Worm (Caenorhabditis elegans) whole organism, midembryonic: ENCODE data around the gene H27A22.1.

ENCODE experiments used
- T22C8.4 ChIP-seq: fragments of 200-800 bp; sonication (Bioruptor generic); IDR thresholded peaks from 2 replicates; pipeline ENCODE4 v1.3.6; 2022; ENCODE audit warnings: missing genetic modification characterization, missing compliant biosample characterization
- cog-1 ChIP-seq: sonication (generic microtip); optimal IDR thresholded peaks from 2 replicates; lab custom pipeline; 2016; ENCODE audit warnings: missing genetic modification characterization, missing compliant biosample characterization
- flt-1 ChIP-seq: fragments of 200-800 bp; sonication (Bioruptor generic); IDR thresholded peaks from 2 replicates; pipeline ENCODE4 v1.3.6; 2022; ENCODE audit warnings: missing genetic modification characterization, missing compliant biosample characterization
- klf-2 ChIP-seq: fragments of 200-800 bp; sonication (Bioruptor generic); conservative IDR thresholded peaks from 2 replicates; pipeline ENCODE4 v1.3.6; 2022; ENCODE audit warnings: missing genetic modification reagents, missing genetic modification characterization, missing compliant biosample characterization
- med-1 ChIP-seq: sonication (generic microtip); optimal IDR thresholded peaks from 2 replicates; lab custom pipeline; 2017; ENCODE audit warnings: missing genetic modification characterization, mild to moderate bottlenecking, missing compliant biosample characterization, antibody characterized with exemption, missing genetic modification reagents; ENCODE audit not compliant: insufficient read depth
- ref-1 ChIP-seq: fragments of 200-800 bp; sonication (Bioruptor generic); conservative IDR thresholded peaks from 2 replicates; pipeline ENCODE4 v1.3.6; 2022; ENCODE audit warnings: missing genetic modification reagents, missing genetic modification characterization, missing compliant biosample characterization
- tab-1 ChIP-seq: fragments of 200-800 bp; sonication (Bioruptor generic); IDR thresholded peaks from 2 replicates; pipeline ENCODE4 v1.3.6; 2022; ENCODE audit warnings: missing genetic modification characterization, missing compliant biosample characterization
- ztf-23 ChIP-seq: fragments of 200-800 bp; sonication (Bioruptor generic); IDR thresholded peaks from 2 replicates; pipeline ENCODE4 v1.3.6; 2022; ENCODE audit warnings: missing genetic modification reagents, missing genetic modification characterization, missing compliant biosample characterization
- ztf-29 ChIP-seq: fragments of 200-800 bp; sonication (Bioruptor generic); IDR thresholded peaks from 2 replicates; pipeline ENCODE4 v1.3.6; 2022; ENCODE audit warnings: missing genetic modification reagents, missing genetic modification characterization, missing compliant biosample characterization

The H27A22.1 gene

DNA sequence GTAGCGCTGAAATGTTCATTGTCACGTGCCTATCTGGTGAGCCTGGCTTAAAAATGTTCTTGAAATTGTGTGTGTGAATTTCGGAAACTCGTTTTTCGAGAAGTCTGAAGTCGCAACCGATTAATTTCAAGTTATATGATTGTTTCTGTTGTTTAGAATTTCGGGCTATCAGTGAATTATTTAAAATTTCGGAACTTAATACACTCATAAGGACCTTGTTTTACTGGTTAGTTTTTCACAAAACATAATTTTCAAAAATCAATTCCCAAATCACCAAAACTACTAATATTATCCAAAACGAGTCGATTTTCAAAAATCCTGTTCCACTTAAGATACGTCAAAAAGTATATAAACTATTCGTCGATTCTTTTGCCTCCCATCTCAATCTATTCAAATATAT lies 28.1 kb downstream of the H27A22.1 start:
- TF ChIP-seq med-1 (GFP tag; lab: Kevin White, UChicago) (no peak), cog-1 (tag; lab: Kevin White, UChicago) (no peak), ref-1 (GFP tag; lab: Robert Waterston, UW) (no peak), flt-1 (GFP tag; lab: Robert Waterston, UW) (no peak), ztf-23 (GFP tag; lab: Robert Waterston, UW) (no peak), tab-1 (GFP tag; lab: Robert Waterston, UW) (no peak), T22C8.4 (GFP tag; lab: Robert Waterston, UW) (no peak), klf-2 (GFP tag; lab: Robert Waterston, UW) (no peak), ztf-29 (GFP tag; lab: Robert Waterston, UW) (no peak)

ce11 chrV:10632758-10633157 lies 30.4 kb downstream of the H27A22.1 start, which contains the start of gene mab-23:
TSS of gene mab-23 (plus strand) at chrV:10633058.
- no peak for TF ChIP-seq klf-2 (GFP tag; lab: Robert Waterston, UW)
- no peak for TF ChIP-seq med-1 (GFP tag; lab: Kevin White, UChicago)
- no peak for TF ChIP-seq T22C8.4 (GFP tag; lab: Robert Waterston, UW)
- no peak for TF ChIP-seq ztf-23 (GFP tag; lab: Robert Waterston, UW)
- no peak for TF ChIP-seq ztf-29 (GFP tag; lab: Robert Waterston, UW)
- TF ChIP-seq ref-1 (GFP tag; lab: Robert Waterston, UW): no peak
- TF ChIP-seq flt-1 (GFP tag; lab: Robert Waterston, UW): no peak
- TF ChIP-seq tab-1 (GFP tag; lab: Robert Waterston, UW): no peak
- no peak for TF ChIP-seq cog-1 (tag; lab: Kevin White, UChicago)

ce11 chrV:10635722-10636121 lies 33.4 kb downstream of the H27A22.1 start, which contains the start of gene kvs-2:
TSS of gene kvs-2 (plus strand) at chrV:10636022.
- no peak for TF ChIP-seq T22C8.4 (GFP tag; lab: Robert Waterston, UW)
- no peak for TF ChIP-seq tab-1 (GFP tag; lab: Robert Waterston, UW)
- no peak for TF ChIP-seq cog-1 (tag; lab: Kevin White, UChicago)
- TF ChIP-seq klf-2 (GFP tag; lab: Robert Waterston, UW): no peak
- no peak for TF ChIP-seq ztf-23 (GFP tag; lab: Robert Waterston, UW)
- no peak for TF ChIP-seq ref-1 (GFP tag; lab: Robert Waterston, UW)
- no peak for TF ChIP-seq ztf-29 (GFP tag; lab: Robert Waterston, UW)
- no peak for TF ChIP-seq flt-1 (GFP tag; lab: Robert Waterston, UW)
- no peak for TF ChIP-seq med-1 (GFP tag; lab: Kevin White, UChicago)

DNA sequence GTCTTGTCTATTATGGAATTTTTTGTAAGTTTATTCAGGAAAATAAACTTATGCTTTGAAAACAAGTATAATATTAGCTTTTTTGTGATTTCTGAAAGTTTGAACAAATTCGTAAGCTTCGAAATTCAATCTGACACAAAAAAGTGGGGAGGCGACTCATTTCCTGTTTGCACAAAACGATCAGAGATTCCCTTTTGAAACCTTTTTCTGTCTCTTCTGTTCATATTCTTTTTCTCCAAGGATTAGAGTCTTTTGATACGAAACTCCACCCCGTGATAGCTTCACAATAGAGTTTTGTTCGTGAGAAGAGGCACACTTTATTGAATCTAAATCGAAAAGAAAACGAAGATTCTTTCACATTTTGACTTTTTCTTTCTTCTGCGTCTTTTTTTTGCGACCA lies 38.6 kb downstream of the H27A22.1 start:
- TF ChIP-seq T22C8.4 (GFP tag; lab: Robert Waterston, UW) (no peak), ref-1 (GFP tag; lab: Robert Waterston, UW) (no peak), med-1 (GFP tag; lab: Kevin White, UChicago) (no peak), klf-2 (GFP tag; lab: Robert Waterston, UW) (no peak), ztf-23 (GFP tag; lab: Robert Waterston, UW) (no peak), cog-1 (tag; lab: Kevin White, UChicago) (no peak)

ce11 chrV:10647043-10647611 lies 44.8 kb downstream of the H27A22.1 start, which contains the start of the genes C32C4.3 and C32C4.16:
TSS of gene C32C4.3 (minus strand) at chrV:10647143.
TSS of gene C32C4.16 (plus strand) at chrV:10647561.
- TF ChIP-seq klf-2 (GFP tag; lab: Robert Waterston, UW) (no peak), med-1 (GFP tag; lab: Kevin White, UChicago) (no peak), ztf-23 (GFP tag; lab: Robert Waterston, UW) (no peak), ref-1 (GFP tag; lab: Robert Waterston, UW) (no peak), cog-1 (tag; lab: Kevin White, UChicago) (no peak), flt-1 (GFP tag; lab: Robert Waterston, UW) (no peak), tab-1 (GFP tag; lab: Robert Waterston, UW) (no peak), T22C8.4 (GFP tag; lab: Robert Waterston, UW) (no peak), ztf-29 (GFP tag; lab: Robert Waterston, UW) (no peak)

DNA sequence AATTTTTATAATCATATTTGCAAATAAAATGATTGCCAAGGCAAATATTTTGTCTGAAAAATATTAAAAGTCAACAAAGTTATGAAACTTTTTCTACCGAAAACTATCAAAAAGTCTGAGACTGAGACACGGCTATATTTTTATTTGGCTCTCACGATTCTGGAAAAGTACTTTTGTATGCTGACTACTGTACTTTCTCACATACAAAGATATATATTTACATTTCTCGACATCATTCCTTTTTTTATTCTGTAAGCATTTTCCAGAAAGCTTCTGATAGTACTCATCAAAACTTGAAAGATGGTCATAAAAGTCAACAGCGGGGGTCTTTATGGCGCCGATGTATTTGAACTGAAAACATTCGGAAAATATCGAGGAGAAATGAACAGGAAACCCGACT lies 45.8 kb downstream of the H27A22.1 start, which contains the start of gene aqp-6:
aqp-6 (plus strand) TSS at position 301 of the 400 bp plus-strand sequence.
- no peak for TF ChIP-seq T22C8.4 (GFP tag; lab: Robert Waterston, UW)
- no peak for TF ChIP-seq tab-1 (GFP tag; lab: Robert Waterston, UW)
- TF ChIP-seq ztf-29 (GFP tag; lab: Robert Waterston, UW): no peak
- no peak for TF ChIP-seq flt-1 (GFP tag; lab: Robert Waterston, UW)
- TF ChIP-seq ztf-23 (GFP tag; lab: Robert Waterston, UW): no peak

DNA sequence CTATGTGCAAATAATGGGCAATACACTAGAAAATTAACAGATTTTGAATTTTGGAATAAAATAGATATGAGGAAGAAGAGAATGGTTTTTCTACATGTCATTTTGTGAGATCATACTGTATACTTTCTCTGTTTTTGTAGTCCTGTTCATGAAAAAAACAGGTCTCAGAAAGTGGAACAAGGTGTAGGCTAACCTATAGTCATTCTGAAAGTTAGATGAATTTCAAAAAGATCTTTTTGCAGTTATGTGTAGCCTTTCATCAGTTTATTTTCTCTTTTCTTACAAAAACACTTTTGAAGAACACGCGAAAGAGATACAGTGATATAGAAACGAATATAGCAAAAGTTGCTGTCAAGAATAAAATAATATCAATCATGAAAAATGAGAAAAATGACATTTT lies 51.8 kb downstream of the H27A22.1 start, which contains the start of gene ugt-35:
ugt-35 (minus strand) TSS at position 101 of the 400 bp plus-strand sequence.
- TF ChIP-seq T22C8.4 (GFP tag; lab: Robert Waterston, UW) (no peak), flt-1 (GFP tag; lab: Robert Waterston, UW) (no peak), ztf-23 (GFP tag; lab: Robert Waterston, UW) (no peak), klf-2 (GFP tag; lab: Robert Waterston, UW) (no peak), med-1 (GFP tag; lab: Kevin White, UChicago) (no peak), ref-1 (GFP tag; lab: Robert Waterston, UW) (no peak), ztf-29 (GFP tag; lab: Robert Waterston, UW) (no peak), tab-1 (GFP tag; lab: Robert Waterston, UW) (no peak), cog-1 (tag; lab: Kevin White, UChicago) (no peak)
